Worm (Caenorhabditis elegans) whole organism, L2 larva: ENCODE measurements around the gene fbxa-14.

Experiments used
- ZK546.5 ChIP-seq: sonication (generic microtip); optimal IDR thresholded peaks from 2 replicates; lab custom pipeline; 2017; ENCODE audit warnings: missing biosample characterization, missing genetic modification characterization
- blmp-1 ChIP-seq: sonication (generic microtip); optimal IDR thresholded peaks from 2 replicates; lab custom pipeline; 2017; ENCODE audit warnings: missing genetic modification characterization, mild to moderate bottlenecking, missing compliant biosample characterization, antibody characterized with exemption, moderate library complexity; ENCODE audit not compliant: insufficient read depth
- nhr-11 ChIP-seq: fragments of 150-350 bp; optimal IDR thresholded peaks from 2 replicates; lab custom pipeline; 2014; ENCODE audit warnings: missing biosample characterization, missing genetic modification characterization
- skn-1 ChIP-seq: sonication (generic microtip); optimal IDR thresholded peaks from 2 replicates; lab custom pipeline; 2017; ENCODE audit warnings: missing biosample characterization, missing genetic modification characterization
- snpc-4 ChIP-seq: fragments of 150-350 bp; optimal IDR thresholded peaks from 2 replicates; lab custom pipeline; 2014; ENCODE audit warnings: missing biosample characterization, missing genetic modification characterization
- unc-62 ChIP-seq: fragments of 150-350 bp; optimal IDR thresholded peaks from 2 replicates; lab custom pipeline; 2014; ENCODE audit warnings: missing biosample characterization, missing genetic modification reagents, missing genetic modification characterization

- TF ChIP-seq blmp-1 (no peak), unc-62 (no peak), skn-1 (tag; lab: Kevin White, UChicago) (no peak), snpc-4 (tag; lab: Kevin White, UChicago) (no peak), nhr-11 (tag; lab: Kevin White, UChicago) (no peak), ZK546.5 (tag; lab: Kevin White, UChicago) (no peak)
Observed at ce11 chrIII:1372563-1372962, 48.1 kb upstream of the fbxa-14 start.
